Fruit fly (Drosophila melanogaster) S2 (cell line): ENCODE results near the gene bnl.

ENCODE experiments used
- CG8478 ChIP-seq: fragments of >200 bp; optimal IDR thresholded peaks from 2 replicates; lab custom pipeline; 2018
- CTCF ChIP-seq, 2 experiments: fragments of >200 bp; optimal IDR thresholded peaks; 2 replicates each; lab custom pipeline; 2018

- TF ChIP-seq CG8478 (no peak), CTCF (optimal IDR thresholded peaks at IDR 0.05; lab: Kevin White, UChicago) (no peak)
Observed at dm6 chr3R:19816758-19817157, 19.9 kb downstream of the bnl start.
